Worm (Caenorhabditis elegans): ENCODE data around the gene fbxc-36.
"Not testable (repeated sequence)": the region's sequence is repeated elsewhere in the genome, so short reads cannot be mapped to it uniquely, and the experiment has no call there.

fbxc-36 gene

DNA sequence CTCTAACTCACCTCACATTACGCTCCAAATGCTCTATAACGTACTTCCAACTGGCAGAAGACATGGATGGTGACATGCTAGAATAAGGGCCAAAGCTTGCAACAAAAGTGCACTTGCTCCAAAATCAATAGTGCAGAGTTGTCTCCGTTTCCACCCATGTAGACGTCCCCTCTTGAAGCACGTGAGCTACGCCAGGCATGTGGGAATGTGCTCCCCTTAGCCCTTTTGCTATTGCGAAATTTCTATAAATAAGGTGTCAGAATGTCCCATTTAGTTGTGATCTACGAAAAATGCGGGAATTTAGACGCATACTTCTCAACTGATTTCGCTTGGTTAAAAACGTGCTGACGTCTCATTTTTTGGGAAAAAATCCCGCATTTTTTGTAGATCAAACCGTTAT, 9.6 kb downstream of the fbxc-36 start:
- no peak for TF ChIP-seq nhr-80 (tag; optimal IDR thresholded peaks at IDR 0.05)
- TF ChIP-seq B0261.1 (tag; optimal IDR thresholded peaks at IDR 0.05): no peak
- TF ChIP-seq egrh-3 (GFP tag; IDR thresholded peaks at IDR 0.05): no peak
- peak; percentile 68 for TF ChIP-seq cebp-1 (GFP tag; IDR thresholded peaks at IDR 0.05)
- peak; percentile 91 for TF ChIP-seq cebp-1 (tag; optimal IDR thresholded peaks at IDR 0.05)
- 0 out of 2 replicates have a peak, but pooled peaks have one; percentile 41 for TF ChIP-seq madf-3 (GFP tag; IDR thresholded peaks at IDR 0.05)
- TF ChIP-seq gei-17 (GFP tag; optimal IDR thresholded peaks at IDR 0.05): no peak

ce11 chrII:953052-953451, 12.3 kb downstream of the fbxc-36 start:
- TF ChIP-seq gei-17 (GFP tag; optimal IDR thresholded peaks at IDR 0.05) (no peak), zfh-2 (GFP tag; conservative IDR thresholded peaks at IDR 0.05) (0 out of 2 replicates have a peak, but pooled peaks have one; percentile 5)

DNA sequence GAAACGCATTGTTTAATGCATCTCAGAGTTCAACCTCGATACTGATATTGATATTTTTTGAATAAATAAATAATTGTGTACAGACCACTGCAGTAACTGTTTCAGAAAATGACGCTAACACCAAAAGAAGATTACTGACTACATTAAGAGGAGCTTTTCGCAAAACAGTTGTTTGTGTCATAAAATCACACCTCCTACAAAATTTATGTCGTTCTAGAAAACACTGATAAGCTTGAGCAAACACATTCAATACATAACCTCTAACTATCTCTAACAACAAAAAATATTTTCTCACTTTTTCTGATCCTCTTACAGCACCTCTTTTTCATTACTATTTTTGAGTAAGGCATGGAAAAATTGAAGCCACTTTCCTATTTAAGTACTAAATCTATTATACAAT, 13.8 kb downstream of the fbxc-36 start, which contains the start of gene fbxc-7:
Gene fbxc-7, plus strand, starts transcription at position 301 of the 400 bp plus-strand sequence.
- not testable (repeated sequence) for TF ChIP-seq lag-1 (GFP tag; IDR thresholded peaks at IDR 0.05); lir-1 (GFP tag; conservative IDR thresholded peaks at IDR 0.05); rpc-1 (optimal IDR thresholded peaks at IDR 0.05); rpc-1 (tag; optimal IDR thresholded peaks at IDR 0.05)

DNA sequence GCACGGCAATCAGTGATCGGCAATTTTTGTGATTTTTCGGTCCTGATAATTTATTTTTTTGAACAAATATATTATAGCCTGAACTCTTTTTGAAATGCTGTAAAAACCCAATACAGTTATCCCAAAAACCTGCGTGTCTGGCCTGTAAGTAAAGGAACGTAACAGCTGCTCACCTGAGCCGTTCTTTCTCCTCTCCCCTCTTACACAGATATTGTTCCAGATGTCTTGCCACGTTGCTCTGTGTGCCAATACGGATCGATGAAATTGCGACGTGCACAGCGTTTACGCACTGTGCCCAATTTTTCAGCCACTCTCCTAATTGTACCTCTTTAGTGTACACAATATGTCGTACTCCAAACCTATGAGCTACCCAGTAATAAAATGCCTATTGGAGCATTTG, 17.8 kb downstream of the fbxc-36 start, which contains the start of gene sdz-4:
Gene sdz-4, plus strand, starts transcription at position 301 of the 400 bp plus-strand sequence.
- TF ChIP-seq rec-8 (tag; optimal IDR thresholded peaks at IDR 0.05) (no peak), nhr-120 (GFP tag; IDR thresholded peaks at IDR 0.05) (no peak), snpc-1.3 (tag; optimal IDR thresholded peaks at IDR 0.05; ENCODE audit: insufficient read depth) (no peak), ama-1 (optimal IDR thresholded peaks at IDR 0.05) (no peak), ama-1 (GFP tag; optimal IDR thresholded peaks at IDR 0.05) (no peak), lin-54 (GFP tag; optimal IDR thresholded peaks at IDR 0.05) (no peak), ztf-22 (GFP tag; optimal IDR thresholded peaks at IDR 0.05) (no peak)

DNA sequence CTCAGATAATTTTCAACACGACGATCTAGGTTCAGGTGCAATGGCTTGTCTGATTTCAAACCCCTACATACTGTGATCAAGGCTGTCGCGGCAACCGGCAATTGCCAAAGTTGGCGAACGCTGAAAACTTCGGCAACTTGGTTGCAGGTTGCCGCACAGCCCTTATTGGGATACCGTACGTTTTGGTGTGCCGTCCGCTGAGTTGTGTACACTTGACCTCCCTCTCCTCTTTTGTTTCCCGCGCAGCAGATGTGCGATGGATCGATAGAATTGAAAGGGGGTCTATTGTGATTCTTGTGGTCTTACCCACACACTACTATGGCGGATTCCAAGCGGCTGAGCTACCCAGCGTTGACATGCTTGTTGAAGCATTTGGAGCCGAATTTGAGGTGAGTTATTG, 19.4 kb downstream of the fbxc-36 start, which contains the start of the genes C32B5.18 and C32B5.7:
Gene C32B5.18, plus strand, starts transcription at position 301 of the 400 bp plus-strand sequence.
Gene C32B5.7, plus strand, starts transcription at position 311 of the 400 bp plus-strand sequence.
- 0 out of 2 replicates have a peak, but pooled peaks have one; percentile 36 for TF ChIP-seq madf-3 (GFP tag; IDR thresholded peaks at IDR 0.05)
- no peak for TF ChIP-seq ceh-100 (GFP tag; IDR thresholded peaks at IDR 0.05)
- 0 out of 2 replicates have a peak, but pooled peaks have one; percentile 29 for TF ChIP-seq egl-18 (GFP tag; IDR thresholded peaks at IDR 0.05)

DNA sequence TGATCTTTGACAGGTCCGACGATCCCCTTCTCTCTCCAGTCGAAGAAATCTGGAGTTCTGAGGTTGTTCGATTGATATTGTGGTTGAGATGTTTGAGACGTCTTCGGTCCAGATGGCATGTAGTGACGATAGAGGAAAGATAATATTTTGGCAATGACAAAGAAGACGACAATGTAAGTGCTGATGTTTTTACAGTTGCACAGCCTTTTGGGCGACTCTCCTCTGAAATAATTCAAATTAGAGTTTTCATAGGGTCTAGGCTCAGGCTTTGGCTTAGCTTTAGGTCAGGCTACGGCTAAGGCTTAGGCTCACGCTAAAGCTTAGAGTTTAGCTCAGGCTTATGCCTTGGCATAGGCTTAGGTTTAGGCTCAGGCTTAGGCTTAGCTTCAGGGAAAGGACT, 21.2 kb downstream of the fbxc-36 start, which contains the start of gene C32B5.13:
Gene C32B5.13, minus strand, starts transcription at position 101 of the 400 bp plus-strand sequence.
- TF ChIP-seq dpff-1 (tag; optimal IDR thresholded peaks at IDR 0.05): no peak
- 0 out of 2 replicates have a peak, but pooled peaks have one; percentile 24 for TF ChIP-seq lin-26 (GFP tag; IDR thresholded peaks at IDR 0.05)

- TF ChIP-seq F52B5.7 (tag; optimal IDR thresholded peaks at IDR 0.05); nhr-179 (tag; optimal IDR thresholded peaks at IDR 0.05); dox-1 (GFP tag; IDR thresholded peaks at IDR 0.05): not testable (repeated sequence)
Observed at ce11 chrII:966962-967361, 26.2 kb downstream of the fbxc-36 start, which contains the start of gene fbxc-18. TSS of gene fbxc-18 (minus strand) at chrII:967062.

ce11 chrII:968106-968505, 27.3 kb downstream of the fbxc-36 start, which contains the start of gene C32B5.6:
TSS of gene C32B5.6 (plus strand) at chrII:968406.
- TF ChIP-seq Y67H2A.10 (GFP tag; conservative IDR thresholded peaks at IDR 0.05); repo-1 (tag; optimal IDR thresholded peaks at IDR 0.05); snpc-3.4 (tag; optimal IDR thresholded peaks at IDR 0.05): not testable (repeated sequence)
